Worm (Caenorhabditis elegans): ENCODE measurements around the gene F37C4.6.

Gene F37C4.6

ce11 chrIV:3827724-3828123 lies 50.4 kb downstream of the F37C4.6 start:
- TF ChIP-seq ceh-48 (tag; optimal IDR thresholded peaks at IDR 0.05), result no peak

ce11 chrIV:3826590-3827128 lies 51.5 kb downstream of the F37C4.6 start, which contains the start of gene F28F9.3:
TSS of gene F28F9.3 (plus strand) at chrIV:3826890.
- TF ChIP-seq ceh-34 (tag; optimal IDR thresholded peaks at IDR 0.05) (peak; percentile 64), ceh-19 (GFP tag; optimal IDR thresholded peaks at IDR 0.05) (peak; percentile 59), ahr-1 (tag; optimal IDR thresholded peaks at IDR 0.05) (no peak), sox-2 (GFP tag; IDR thresholded peaks at IDR 0.05) (no peak), ama-1 (optimal IDR thresholded peaks at IDR 0.05) (no peak), pros-1 (tag; optimal IDR thresholded peaks at IDR 0.05) (no peak), ref-2 (tag; optimal IDR thresholded peaks at IDR 0.05) (peak; percentile 45)
